Worm (Caenorhabditis elegans): ENCODE measurements around the gene C31G12.4.

DNA sequence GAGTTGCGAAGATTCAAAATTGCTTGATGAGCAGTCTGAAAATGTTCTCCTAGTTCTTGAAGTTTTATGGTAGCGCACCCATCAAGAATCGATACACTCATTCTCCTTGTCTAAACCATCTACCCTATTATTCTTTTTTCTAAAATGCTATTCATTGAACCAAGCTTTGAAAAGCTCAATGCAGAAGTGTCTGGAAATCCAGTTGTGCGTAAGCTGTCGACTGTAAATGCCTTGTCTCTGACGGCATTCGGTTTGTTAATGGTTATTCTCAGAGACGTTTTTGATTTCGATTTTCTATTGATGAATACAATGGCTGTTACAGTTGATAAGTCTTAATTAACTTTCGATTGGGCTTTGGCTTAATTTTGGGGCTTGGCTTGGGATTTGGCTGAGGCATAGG lies 16.0 kb downstream of the C31G12.4 start, which contains the start of gene C14A6.12:
- TF ChIP-seq ref-1 (GFP tag; conservative IDR thresholded peaks at IDR 0.05) (no peak), T22C8.4 (GFP tag; IDR thresholded peaks at IDR 0.05) (no peak), cog-1 (tag; optimal IDR thresholded peaks at IDR 0.05) (no peak), klf-2 (GFP tag; conservative IDR thresholded peaks at IDR 0.05) (no peak), tab-1 (GFP tag; IDR thresholded peaks at IDR 0.05) (no peak)
